Worm (Caenorhabditis elegans) whole organism, L1 larva: Measurements from ENCODE around the gene nstp-6.

Experiments used
- C04F5.9 ChIP-seq: sonication (generic microtip); optimal IDR thresholded peaks from 2 replicates; lab custom pipeline; 2016; ENCODE audit warnings: missing genetic modification characterization, missing compliant biosample characterization
- C16A3.4 ChIP-seq: fragments of 150-350 bp; optimal IDR thresholded peaks from 2 replicates; lab custom pipeline; 2014; ENCODE audit warnings: missing biosample characterization, missing genetic modification characterization
- C34B4.2 ChIP-seq: sonication (generic microtip); optimal IDR thresholded peaks from 2 replicates; lab custom pipeline; 2017; ENCODE audit warnings: mild to moderate bottlenecking, missing genetic modification characterization, missing compliant biosample characterization
- F16B12.6 ChIP-seq: fragments of 150-350 bp; optimal IDR thresholded peaks from 2 replicates; lab custom pipeline; 2014; ENCODE audit warnings: missing biosample characterization, missing genetic modification characterization
- blmp-1 ChIP-seq: fragments of 150-350 bp; optimal IDR thresholded peaks from 2 replicates; lab custom pipeline; 2014; ENCODE audit warnings: missing biosample characterization, missing genetic modification characterization
- ceh-82 ChIP-seq, 3 experiments: fragments of 150-350 bp in 1 of 3; sonication (generic microtip) in 2 of 3; optimal IDR thresholded peaks; 2 replicates each; lab custom pipeline; 2014 to 2017; ENCODE audit warnings: missing biosample characterization in 3 of 3, missing genetic modification characterization in 3 of 3
- ceh-88 ChIP-seq: fragments of 200-800 bp; sonication (Bioruptor generic); IDR thresholded peaks from 2 replicates; pipeline ENCODE4 v1.3.6; 2022; ENCODE audit warnings: missing genetic modification characterization, missing compliant biosample characterization
- dpl-1 ChIP-seq, 3 experiments: fragments of 150-350 bp in 2 of 3; sonication (generic microtip) in 1 of 3; optimal IDR thresholded peaks; 2 replicates each; lab custom pipeline; 2014 to 2017; ENCODE audit warnings: missing biosample characterization in 3 of 3, missing genetic modification characterization in 3 of 3, missing genetic modification reagents in 3 of 3
- dsc-1 ChIP-seq: sonication (generic microtip); optimal IDR thresholded peaks from 2 replicates; lab custom pipeline; 2016; ENCODE audit warnings: mild to moderate bottlenecking, missing genetic modification characterization, missing compliant biosample characterization
- efl-1 ChIP-seq, 4 experiments: fragments of 150-350 bp; optimal IDR thresholded peaks in 3 of 4; peaks in 1 of 4; 1 replicate in 1 of 4; 2 replicates in 3 of 4; lab custom pipeline; 2014; ENCODE audit warnings: missing biosample characterization in 2 of 4, missing genetic modification characterization in 2 of 4, missing genetic modification reagents in 2 of 4
- egl-13 ChIP-seq: sonication (generic microtip); optimal IDR thresholded peaks from 2 replicates; lab custom pipeline; 2016; ENCODE audit warnings: missing genotype, missing genetic modification reagents, missing genetic modification characterization, missing compliant biosample characterization
- egl-27 ChIP-seq, 2 experiments: fragments of 150-350 bp in 1 of 2; sonication (generic microtip); optimal IDR thresholded peaks; 3 replicates each; lab custom pipeline; 2017 to 2018; ENCODE audit warnings: missing biosample characterization in 2 of 2, missing genetic modification characterization in 2 of 2, missing genetic modification reagents in 2 of 2
- ets-5 ChIP-seq: fragments of 200-800 bp; sonication (Bioruptor generic); IDR thresholded peaks from 2 replicates; pipeline ENCODE4 v1.3.6; 2022; ENCODE audit warnings: missing genetic modification characterization, missing compliant biosample characterization
- fkh-8 ChIP-seq: sonication (generic microtip); optimal IDR thresholded peaks from 2 replicates; lab custom pipeline; 2016; ENCODE audit warnings: mild to moderate bottlenecking, missing genetic modification characterization, missing compliant biosample characterization
- grh-1 ChIP-seq: fragments of 200-800 bp; sonication (Bioruptor generic); IDR thresholded peaks from 2 replicates; pipeline ENCODE4 v1.3.6; 2022; ENCODE audit warnings: missing genetic modification reagents, missing genetic modification characterization, missing compliant biosample characterization
- hpl-2 ChIP-seq: fragments of 150-350 bp; optimal IDR thresholded peaks from 2 replicates; lab custom pipeline; 2014; ENCODE audit warnings: missing biosample characterization, missing genetic modification reagents, missing genetic modification characterization
- irx-1 ChIP-seq: sonication (generic microtip); optimal IDR thresholded peaks from 2 replicates; lab custom pipeline; 2016; ENCODE audit warnings: missing genetic modification characterization, missing compliant biosample characterization
- lin-13 ChIP-seq: fragments of 150-350 bp; optimal IDR thresholded peaks from 2 replicates; lab custom pipeline; 2014; ENCODE audit warnings: missing biosample characterization, missing genetic modification reagents, missing genetic modification characterization
- lin-14 ChIP-seq: fragments of 200-800 bp; sonication (Bioruptor generic); optimal IDR thresholded peaks from 2 replicates; lab custom pipeline; 2018; ENCODE audit warnings: mild to moderate bottlenecking, missing genetic modification characterization, moderate library complexity, missing compliant biosample characterization
- lin-15B ChIP-seq: fragments of 150-350 bp; sonication (generic microtip); optimal IDR thresholded peaks from 3 replicates; lab custom pipeline; 2014; ENCODE audit warnings: missing biosample characterization, missing genetic modification characterization
- lin-35 ChIP-seq, 2 experiments: fragments of 150-350 bp; optimal IDR thresholded peaks; 2 replicates each; lab custom pipeline; 2014; ENCODE audit warnings: missing biosample characterization in 2 of 2, missing genetic modification characterization in 2 of 2, missing genetic modification reagents in 2 of 2
- lin-39 ChIP-seq: fragments of 150-350 bp; optimal IDR thresholded peaks from 2 replicates; lab custom pipeline; 2014; ENCODE audit warnings: missing biosample characterization, missing genetic modification reagents, missing genetic modification characterization
- lsy-2 ChIP-seq, 2 experiments: fragments of 150-350 bp; optimal IDR thresholded peaks; 2 replicates each; lab custom pipeline; 2014; ENCODE audit warnings: missing biosample characterization in 2 of 2, missing genetic modification characterization in 2 of 2
- mab-9 ChIP-seq: fragments of 200-800 bp; sonication (Bioruptor generic); IDR thresholded peaks from 2 replicates; pipeline ENCODE4 v1.3.6; 2022; ENCODE audit warnings: missing genetic modification reagents, missing genetic modification characterization, missing compliant biosample characterization
- mdl-1 ChIP-seq, 2 experiments: fragments of 150-350 bp; optimal IDR thresholded peaks; 2 replicates each; lab custom pipeline; 2014 to 2017; ENCODE audit warnings: missing biosample characterization in 2 of 2, missing genetic modification characterization in 2 of 2, inconsistent platforms in 1 of 2
- mef-2 ChIP-seq: fragments of 150-350 bp; optimal IDR thresholded peaks from 2 replicates; lab custom pipeline; 2014; ENCODE audit warnings: missing biosample characterization, missing genetic modification characterization
- nhr-11 ChIP-seq: fragments of 150-350 bp; optimal IDR thresholded peaks from 2 replicates; lab custom pipeline; 2014; ENCODE audit warnings: missing biosample characterization, missing genetic modification characterization
- nhr-12 ChIP-seq: sonication (generic microtip); optimal IDR thresholded peaks from 2 replicates; lab custom pipeline; 2017; ENCODE audit warnings: missing biosample characterization, missing genetic modification characterization
- nhr-19 ChIP-seq: fragments of 200-800 bp; sonication (Bioruptor generic); conservative IDR thresholded peaks from 2 replicates; pipeline ENCODE4 v1.3.6; 2022; ENCODE audit warnings: missing genetic modification characterization, missing compliant biosample characterization
- nhr-20 ChIP-seq: sonication (generic microtip); optimal IDR thresholded peaks from 2 replicates; lab custom pipeline; 2016; ENCODE audit warnings: mild to moderate bottlenecking, missing genetic modification characterization, missing compliant biosample characterization
- nhr-28 ChIP-seq: fragments of 150-350 bp; optimal IDR thresholded peaks from 2 replicates; lab custom pipeline; 2014; ENCODE audit warnings: missing biosample characterization, missing genetic modification characterization
- nhr-47 ChIP-seq: sonication (generic microtip); optimal IDR thresholded peaks from 2 replicates; lab custom pipeline; 2016; ENCODE audit warnings: mild to moderate bottlenecking, missing genetic modification characterization, moderate library complexity, missing compliant biosample characterization
- nhr-71 ChIP-seq: sonication (generic microtip); optimal IDR thresholded peaks from 2 replicates; lab custom pipeline; 2016; ENCODE audit warnings: mild to moderate bottlenecking, missing genetic modification characterization, moderate library complexity, missing compliant biosample characterization
- nhr-76 ChIP-seq: sonication (generic microtip); optimal IDR thresholded peaks from 2 replicates; lab custom pipeline; 2017; ENCODE audit warnings: missing biosample characterization, missing genetic modification characterization
- nhr-90 ChIP-seq: sonication (generic microtip); optimal IDR thresholded peaks from 2 replicates; lab custom pipeline; 2016; ENCODE audit warnings: mild to moderate bottlenecking, missing genetic modification characterization, missing compliant biosample characterization; ENCODE audit not compliant: poor library complexity
- pqm-1 ChIP-seq: sonication (generic microtip); optimal IDR thresholded peaks from 3 replicates; lab custom pipeline; 2017; ENCODE audit warnings: missing biosample characterization, missing genetic modification characterization
- snpc-4 ChIP-seq: fragments of 150-350 bp; optimal IDR thresholded peaks from 2 replicates; lab custom pipeline; 2014; ENCODE audit warnings: missing biosample characterization, missing genetic modification characterization
- sox-4 ChIP-seq: sonication (generic microtip); optimal IDR thresholded peaks from 2 replicates; lab custom pipeline; 2016; ENCODE audit warnings: missing genetic modification characterization, missing compliant biosample characterization
- swsn-7 ChIP-seq: sonication (generic microtip); optimal IDR thresholded peaks from 2 replicates; lab custom pipeline; 2016; ENCODE audit warnings: missing genetic modification characterization, missing compliant biosample characterization
- tbx-2 ChIP-seq: sonication (generic microtip); optimal IDR thresholded peaks from 2 replicates; lab custom pipeline; 2016; ENCODE audit warnings: missing genetic modification characterization, missing compliant biosample characterization
- tlp-1 ChIP-seq: fragments of 150-350 bp; optimal IDR thresholded peaks from 2 replicates; lab custom pipeline; 2014; ENCODE audit warnings: missing biosample characterization, missing genetic modification characterization
- unc-130 ChIP-seq: fragments of 150-350 bp; optimal IDR thresholded peaks from 2 replicates; lab custom pipeline; 2017; ENCODE audit warnings: missing biosample characterization, missing genetic modification characterization, inconsistent platforms
- unc-62 ChIP-seq: fragments of 150-350 bp; optimal IDR thresholded peaks from 2 replicates; lab custom pipeline; 2014; ENCODE audit warnings: missing biosample characterization, missing genetic modification reagents, missing genetic modification characterization
- unc-86 ChIP-seq: sonication (generic microtip); optimal IDR thresholded peaks from 2 replicates; lab custom pipeline; 2016; ENCODE audit warnings: missing genetic modification characterization, missing compliant biosample characterization
- unc-98 ChIP-seq: fragments of 200-800 bp; sonication (Bioruptor generic); IDR thresholded peaks from 2 replicates; pipeline ENCODE4 v1.3.6; 2022; ENCODE audit warnings: missing genetic modification characterization, missing compliant biosample characterization
- xbp-1 ChIP-seq: sonication (generic microtip); optimal IDR thresholded peaks from 2 replicates; lab custom pipeline; 2016; ENCODE audit warnings: missing genetic modification characterization, missing compliant biosample characterization
- zag-1 ChIP-seq: fragments of 150-350 bp; optimal IDR thresholded peaks from 2 replicates; lab custom pipeline; 2014; ENCODE audit warnings: missing biosample characterization, missing genetic modification characterization
- ztf-11 ChIP-seq, 2 experiments: sonication (generic microtip); optimal IDR thresholded peaks; 2 replicates each; lab custom pipeline; 2016 to 2017; ENCODE audit warnings: missing genetic modification characterization in 2 of 2, missing biosample characterization in 1 of 2, missing compliant biosample characterization in 1 of 2
- ztf-4 ChIP-seq: fragments of 150-350 bp; optimal IDR thresholded peaks from 2 replicates; lab custom pipeline; 2014; ENCODE audit warnings: missing biosample characterization, missing genetic modification characterization

The nstp-6 gene

DNA sequence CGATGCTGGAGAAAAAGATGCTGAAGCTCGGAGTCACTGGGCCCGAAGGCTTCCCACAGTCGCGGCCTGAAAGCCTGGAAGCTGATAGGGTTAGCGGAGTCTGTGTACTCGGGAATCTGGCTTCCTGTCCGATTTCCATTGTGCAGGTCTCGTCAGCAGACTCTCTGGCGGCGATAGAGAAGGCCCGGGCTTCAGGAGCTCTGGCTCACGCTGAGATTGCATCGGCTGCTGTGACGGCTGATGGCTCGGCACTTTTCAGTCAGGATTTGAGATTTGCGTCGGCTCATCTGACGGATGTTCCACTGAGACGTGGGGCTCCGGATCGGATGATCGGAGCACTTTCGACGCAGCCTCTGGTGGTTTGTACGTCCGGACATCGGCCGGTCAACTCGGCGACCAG, 24.0 kb downstream of the nstp-6 start:
- TF ChIP-seq nhr-47 (tag; lab: Kevin White, UChicago) (no peak), nhr-12 (tag; lab: Kevin White, UChicago) (no peak), lsy-2 (tag; optimal IDR thresholded peaks at IDR 0.05; lab: Kevin White, UChicago) (no peak), lin-39 (tag; lab: Kevin White, UChicago) (no peak), mdl-1 (tag; optimal IDR thresholded peaks at IDR 0.05; lab: Kevin White, UChicago) (no peak), ztf-4 (tag; lab: Kevin White, UChicago) (no peak), pqm-1 (tag; lab: Kevin White, UChicago) (no peak), nhr-76 (no peak), tlp-1 (tag; lab: Kevin White, UChicago) (no peak), lin-35 (GFP tag; optimal IDR thresholded peaks at IDR 0.05; lab: Kevin White, UChicago) (no peak), unc-98 (GFP tag; lab: Robert Waterston, UW) (no peak), ztf-11 (tag; optimal IDR thresholded peaks at IDR 0.05; lab: Kevin White, UChicago) (no peak), ets-5 (GFP tag; lab: Robert Waterston, UW) (no peak), unc-130 (no peak), sox-4 (tag; lab: Kevin White, UChicago) (no peak), C16A3.4 (tag; lab: Kevin White, UChicago) (no peak)

DNA sequence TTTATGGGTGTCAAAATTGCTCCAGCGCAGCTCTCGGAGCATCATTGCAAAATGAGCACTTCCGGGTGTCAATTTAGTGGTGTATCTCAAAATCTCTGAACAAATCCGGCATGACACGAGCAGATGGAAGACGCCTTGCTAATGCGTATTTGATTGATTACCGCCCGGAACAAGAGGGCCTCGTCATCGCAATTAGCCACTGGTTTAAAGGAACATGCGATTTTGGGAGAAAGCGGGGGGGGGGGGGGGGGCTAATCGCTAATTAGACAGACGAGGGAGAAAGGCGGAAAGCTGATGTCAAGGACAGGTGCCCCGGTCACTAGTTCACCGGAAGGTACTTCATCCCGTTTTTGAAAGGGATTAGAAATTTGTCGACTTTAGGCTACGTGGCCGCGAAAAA, 25.7 kb downstream of the nstp-6 start:
- TF ChIP-seq xbp-1 (tag; lab: Kevin White, UChicago): no peak
- TF ChIP-seq hpl-2 (GFP tag; lab: Kevin White, UChicago): no peak
- no peak for TF ChIP-seq unc-62 (GFP tag; lab: Kevin White, UChicago)
- peak; percentile 47 for TF ChIP-seq blmp-1 (tag; lab: Kevin White, UChicago)
- TF ChIP-seq lin-14 (GFP tag; lab: Kevin White, UChicago): peak; percentile 26
- no peak for TF ChIP-seq irx-1 (tag; lab: Kevin White, UChicago)
- TF ChIP-seq, all 84 proteins: peak for 2

DNA sequence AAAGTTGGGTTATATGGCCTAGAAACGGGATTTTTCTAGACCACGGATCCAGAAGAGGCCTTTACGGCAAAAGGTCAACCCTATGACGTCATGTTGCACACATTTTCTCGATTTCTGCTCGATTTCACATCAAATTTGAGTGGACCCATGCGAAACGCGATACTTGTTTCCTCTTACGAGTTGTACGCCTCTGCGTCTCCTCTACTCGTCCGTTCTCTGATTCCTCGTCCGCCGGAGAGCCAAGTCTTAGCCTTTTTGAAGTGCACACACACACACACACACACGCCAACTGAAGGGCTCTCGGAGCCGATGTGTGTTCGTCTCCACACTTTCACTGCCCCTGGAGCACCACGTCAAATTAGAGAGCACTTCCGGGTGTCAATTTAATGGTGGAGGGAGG, 26.4 kb downstream of the nstp-6 start:
- no peak for TF ChIP-seq C04F5.9
- no peak for TF ChIP-seq snpc-4 (tag; lab: Kevin White, UChicago)
- no peak for TF ChIP-seq ets-5 (GFP tag; lab: Robert Waterston, UW)
- TF ChIP-seq tlp-1 (tag; lab: Kevin White, UChicago): no peak
- TF ChIP-seq egl-13: peak; percentile 44
- no peak for TF ChIP-seq nhr-20 (tag; lab: Kevin White, UChicago)
- peak; percentile 12 for TF ChIP-seq unc-86 (tag; lab: Kevin White, UChicago)
- TF ChIP-seq tbx-2 (tag; lab: Kevin White, UChicago): peak; percentile 27
- TF ChIP-seq mab-9 (GFP tag; lab: Robert Waterston, UW): 0 out of 2 replicates have a peak, but pooled peaks have one; percentile 26
- TF ChIP-seq zag-1 (tag; lab: Kevin White, UChicago): no peak
- TF ChIP-seq mdl-1 (tag; optimal IDR thresholded peaks at IDR 0.05; lab: Kevin White, UChicago): no peak
- peak; percentile 31 for TF ChIP-seq nhr-71 (tag; lab: Kevin White, UChicago)
- TF ChIP-seq F16B12.6 (tag; lab: Kevin White, UChicago): no peak
- no peak for TF ChIP-seq nhr-28 (tag; lab: Kevin White, UChicago)
- peak; percentile 14 for TF ChIP-seq swsn-7
- TF ChIP-seq lin-14 (GFP tag; lab: Kevin White, UChicago): peak; percentile 73
- TF ChIP-seq dpl-1 (GFP tag; optimal IDR thresholded peaks at IDR 0.05; lab: Kevin White, UChicago): no peak
- TF ChIP-seq mef-2 (tag; lab: Kevin White, UChicago): no peak
- TF ChIP-seq nhr-11 (tag; lab: Kevin White, UChicago): no peak
- TF ChIP-seq ceh-88 (GFP tag; lab: Robert Waterston, UW): no peak
- no peak for TF ChIP-seq egl-27 (tag; optimal IDR thresholded peaks at IDR 0.05; lab: Kevin White, UChicago)
- no peak for TF ChIP-seq efl-1 (optimal IDR thresholded peaks at IDR 0.05; lab: Kevin White, UChicago)
- peak in 1 of 2 experiments; percentile 72 for TF ChIP-seq efl-1 (GFP tag; optimal IDR thresholded peaks at IDR 0.05 in 1 of 2; lab: Kevin White, UChicago)
- TF ChIP-seq grh-1: no peak
- TF ChIP-seq lin-13 (GFP tag; lab: Kevin White, UChicago): no peak
- no peak for TF ChIP-seq C34B4.2 (tag; lab: Kevin White, UChicago)
- TF ChIP-seq nhr-47 (tag; lab: Kevin White, UChicago): peak; percentile 27
- TF ChIP-seq ceh-82 (tag; optimal IDR thresholded peaks at IDR 0.05; lab: Kevin White, UChicago): peak in 1 of 3 experiments; percentile 38
- peak; percentile 13 for TF ChIP-seq xbp-1 (tag; lab: Kevin White, UChicago)
- TF ChIP-seq dsc-1: peak; percentile 61
- TF ChIP-seq nhr-90 (tag; lab: Kevin White, UChicago): no peak
- no peak for TF ChIP-seq fkh-8 (tag; lab: Kevin White, UChicago)
- TF ChIP-seq nhr-19 (GFP tag; lab: Robert Waterston, UW): no peak
- no peak for TF ChIP-seq lin-15B (tag; lab: Kevin White, UChicago)
- no peak for TF ChIP-seq ztf-4 (tag; lab: Kevin White, UChicago)
- TF ChIP-seq pqm-1 (tag; lab: Kevin White, UChicago): no peak
